Worm (Caenorhabditis elegans): ENCODE measurements around the gene rabs-5.
"Not testable (repeated sequence)": the region's sequence is repeated elsewhere in the genome, so short reads cannot be mapped to it uniquely, and the experiment has no call there.

DNA sequence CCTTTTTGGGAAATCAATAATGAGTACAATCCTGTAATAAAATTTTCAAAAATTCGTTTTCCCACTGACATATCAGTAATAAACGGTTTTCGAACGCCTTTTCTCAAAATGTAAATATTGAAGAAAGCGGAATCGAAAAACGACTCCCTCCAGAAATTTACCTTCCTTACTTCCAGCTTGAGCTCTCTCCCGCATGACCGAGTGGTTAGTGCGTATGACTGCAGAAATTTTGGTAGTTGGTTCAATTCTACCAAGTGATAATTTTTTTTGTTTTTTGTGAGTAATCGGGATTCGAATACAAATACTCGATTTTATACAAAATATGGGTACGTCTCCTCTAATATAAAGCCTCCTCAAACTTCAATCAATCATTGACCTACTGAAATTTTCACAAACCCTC, 16.1 kb upstream of the rabs-5 start:
- not testable (repeated sequence) for TF ChIP-seq pha-4 (tag; optimal IDR thresholded peaks at IDR 0.05); nfyb-1 (GFP tag; IDR thresholded peaks at IDR 0.05); ztf-18 (tag; optimal IDR thresholded peaks at IDR 0.05); dpl-1 (GFP tag; optimal IDR thresholded peaks at IDR 0.05); B0035.1 (tag; optimal IDR thresholded peaks at IDR 0.05); egl-44 (GFP tag; IDR thresholded peaks at IDR 0.05)
